Worm (Caenorhabditis elegans): ENCODE results near the gene F42A10.9.
A peak's percentile ranks its signal among the peaks of the same experiment; 100 is the strongest.

Gene F42A10.9

ce11 chrIII:6207881-6208280 lies 43.5 kb downstream of the F42A10.9 start, which contains the start of gene C23G10.2 (continued):
- peak; percentile 4; the same call in 1 of the 2 replicates for TF ChIP-seq vab-7 (GFP tag; IDR thresholded peaks at IDR 0.05)
- TF ChIP-seq F44E2.7 (GFP tag; IDR thresholded peaks at IDR 0.05) = 0 out of 2 replicates have a peak, but pooled peaks have one; percentile 7
- no peak for TF ChIP-seq Y105C5A.15 (GFP tag; IDR thresholded peaks at IDR 0.05)
- TF ChIP-seq nhr-237 (tag; optimal IDR thresholded peaks at IDR 0.05) = no peak
- TF ChIP-seq ceh-20 (GFP tag; IDR thresholded peaks at IDR 0.05) = no peak
- no peak for TF ChIP-seq spr-3 (GFP tag; optimal IDR thresholded peaks at IDR 0.05)
- TF ChIP-seq T20F7.1 (GFP tag; optimal IDR thresholded peaks at IDR 0.05) = no peak
- TF ChIP-seq hlh-11 (tag; optimal IDR thresholded peaks at IDR 0.05) = no peak
- peak; percentile 24 for TF ChIP-seq mxl-3 (GFP tag; optimal IDR thresholded peaks at IDR 0.05)
- TF ChIP-seq tag-97 (GFP tag; IDR thresholded peaks at IDR 0.05) = no peak
- 0 out of 2 replicates have a peak, but pooled peaks have one; percentile 16 for TF ChIP-seq arid-1 (GFP tag; conservative IDR thresholded peaks at IDR 0.05)
- TF ChIP-seq spr-1 (tag; optimal IDR thresholded peaks at IDR 0.05) = no peak
- no peak for TF ChIP-seq duxl-1 (tag; optimal IDR thresholded peaks at IDR 0.05; ENCODE audit: poor library complexity)
- TF ChIP-seq D1046.2 (GFP tag; IDR thresholded peaks at IDR 0.05) = no peak
- peak; percentile 43 for TF ChIP-seq F49E8.2 (tag; optimal IDR thresholded peaks at IDR 0.05; ENCODE audit: borderline replicate concordance)
- peak; percentile 51; the same call in 1 of the 2 replicates for TF ChIP-seq Y48G9A.11 (GFP tag; IDR thresholded peaks at IDR 0.05)
- TF ChIP-seq ces-1 (GFP tag; optimal IDR thresholded peaks at IDR 0.05) = no peak
- no peak for TF ChIP-seq zip-11 (GFP tag; IDR thresholded peaks at IDR 0.05)
- TF ChIP-seq ceh-62 (tag; optimal IDR thresholded peaks at IDR 0.05) = no peak
- no peak for TF ChIP-seq lin-39 (tag; optimal IDR thresholded peaks at IDR 0.05)
- no peak for TF ChIP-seq dmd-6 (GFP tag; IDR thresholded peaks at IDR 0.05)
- TF ChIP-seq daf-12 (tag; optimal IDR thresholded peaks at IDR 0.05) = no peak
- 0 out of 2 replicates have a peak, but pooled peaks have one; percentile 42 for TF ChIP-seq egl-43 (GFP tag; IDR thresholded peaks at IDR 0.05)
- TF ChIP-seq nhr-48 (tag; optimal IDR thresholded peaks at IDR 0.05) = no peak
- TF ChIP-seq lin-1 (GFP tag; IDR thresholded peaks at IDR 0.05) = no peak
- TF ChIP-seq nhr-25 (tag; optimal IDR thresholded peaks at IDR 0.05; ENCODE audit: borderline replicate concordance, insufficient read depth) = no peak
- no peak for TF ChIP-seq sdz-12 (GFP tag; optimal IDR thresholded peaks at IDR 0.05)
- no peak for TF ChIP-seq madf-9 (GFP tag; conservative IDR thresholded peaks at IDR 0.05)
- TF ChIP-seq pqm-1 (tag; optimal IDR thresholded peaks at IDR 0.05) = no peak
- TF ChIP-seq snpc-1.2 (GFP tag; IDR thresholded peaks at IDR 0.05) = no peak
- TF ChIP-seq daf-19 (GFP tag; conservative IDR thresholded peaks at IDR 0.05) = no peak
- no peak for TF ChIP-seq zip-2 (tag; optimal IDR thresholded peaks at IDR 0.05)

ce11 chrIII:6208984-6209383 lies 44.6 kb downstream of the F42A10.9 start, which contains the start of gene C23G10.1:
Gene C23G10.1, plus strand, starts transcription at chrIII:6209284.
- TF ChIP-seq dmd-8 (GFP tag; IDR thresholded peaks at IDR 0.05) (no peak), Y48G9A.11 (GFP tag; IDR thresholded peaks at IDR 0.05) (no peak), ceh-28 (tag; optimal IDR thresholded peaks at IDR 0.05) (no peak), ceh-32 (tag; optimal IDR thresholded peaks at IDR 0.05; ENCODE audit: poor library complexity) (no peak), zag-1 (tag; optimal IDR thresholded peaks at IDR 0.05) (no peak), nhr-6 (tag; optimal IDR thresholded peaks at IDR 0.05) (no peak), daf-16 (GFP tag; optimal IDR thresholded peaks at IDR 0.05) (no peak), daf-16 (tag; optimal IDR thresholded peaks at IDR 0.05) (no peak), mxl-3 (GFP tag; optimal IDR thresholded peaks at IDR 0.05) (no peak), F26F4.8 (GFP tag; conservative IDR thresholded peaks at IDR 0.05) (no peak), lsy-2 (tag; optimal IDR thresholded peaks at IDR 0.05) (no peak), egl-43 (GFP tag; IDR thresholded peaks at IDR 0.05) (no peak), dmd-9 (GFP tag; IDR thresholded peaks at IDR 0.05) (no peak), nhr-42 (GFP tag; IDR thresholded peaks at IDR 0.05) (no peak), nhr-28 (tag; optimal IDR thresholded peaks at IDR 0.05) (no peak), F49E8.2 (tag; optimal IDR thresholded peaks at IDR 0.05; ENCODE audit: borderline replicate concordance) (no peak), ama-1 (optimal IDR thresholded peaks at IDR 0.05) (no peak), spr-1 (tag; optimal IDR thresholded peaks at IDR 0.05) (no peak), nhr-102 (tag; optimal IDR thresholded peaks at IDR 0.05) (no peak)
